Fruit fly (Drosophila melanogaster) whole organism, wandering third instar larva: ENCODE data around the gene ben.

Source experiments
- dl ChIP-seq, 2 experiments: fragments of 175-275, 200-275 bp in 1 of 2; fragments of 200-275 bp in 1 of 2; sonication (Bioruptor generic); optimal IDR thresholded peaks; lab custom pipeline; 2018; ENCODE audit warnings: mild to moderate bottlenecking in 2 of 2, missing biosample characterization in 2 of 2, missing genetic modification characterization in 2 of 2, moderate library complexity in 2 of 2; ENCODE audit not compliant: partially characterized antibody in 2 of 2, insufficient read depth in 1 of 2
- foxo ChIP-seq, 2 experiments: fragments of 200-800 bp; sonication (Bioruptor generic); optimal IDR thresholded peaks; 2 replicates in 1 of 2; 3 replicates in 1 of 2; lab custom pipeline; 2016 to 2017; ENCODE audit warnings: missing biosample characterization in 2 of 2, missing genetic modification characterization in 2 of 2
- fru ChIP-seq: fragments of 200-800 bp; sonication (Bioruptor generic); optimal IDR thresholded peaks from 3 replicates; lab custom pipeline; 2016; ENCODE audit warnings: missing biosample characterization, mild to moderate bottlenecking, missing genetic modification characterization

dm6 chrX:13996724-13997281, 658 bp downstream of the ben start:
- TF ChIP-seq dl (GFP tag; optimal IDR thresholded peaks at IDR 0.05; lab: Kevin White, UChicago; ENCODE audit: insufficient read depth in 1 of 2, partially characterized antibody in 2 of 2) (no peak), fru (GFP tag; lab: Kevin White, UChicago) (no peak), foxo (GFP tag; optimal IDR thresholded peaks at IDR 0.05; lab: Kevin White, UChicago) (no peak)
